Worm (Caenorhabditis elegans) whole organism, L1 larva: ENCODE results near the gene nhr-107.

Experiments used
- C16A3.4 ChIP-seq: fragments of 150-350 bp; optimal IDR thresholded peaks from 2 replicates; lab custom pipeline; 2014; ENCODE audit warnings: missing biosample characterization, missing genetic modification characterization
- C34B4.2 ChIP-seq: sonication (generic microtip); optimal IDR thresholded peaks from 2 replicates; lab custom pipeline; 2017; ENCODE audit warnings: mild to moderate bottlenecking, missing genetic modification characterization, missing compliant biosample characterization
- F16B12.6 ChIP-seq: fragments of 150-350 bp; optimal IDR thresholded peaks from 2 replicates; lab custom pipeline; 2014; ENCODE audit warnings: missing biosample characterization, missing genetic modification characterization
- aha-1 ChIP-seq: fragments of 150-350 bp; optimal IDR thresholded peaks from 2 replicates; lab custom pipeline; 2014; ENCODE audit warnings: missing biosample characterization, missing genetic modification characterization
- aly-2 ChIP-seq: fragments of 150-350 bp; optimal IDR thresholded peaks from 2 replicates; lab custom pipeline; 2014; ENCODE audit warnings: missing biosample characterization, missing genetic modification characterization
- ceh-63 ChIP-seq: fragments of 200-800 bp; sonication (Bioruptor generic); optimal IDR thresholded peaks from 2 replicates; lab custom pipeline; 2018; ENCODE audit warnings: mild to moderate bottlenecking, missing genetic modification characterization, missing compliant biosample characterization
- ceh-82 ChIP-seq, 3 experiments: fragments of 150-350 bp in 1 of 3; sonication (generic microtip) in 2 of 3; optimal IDR thresholded peaks; 2 replicates each; lab custom pipeline; 2014 to 2017; ENCODE audit warnings: missing biosample characterization in 3 of 3, missing genetic modification characterization in 3 of 3
- ceh-88 ChIP-seq: fragments of 200-800 bp; sonication (Bioruptor generic); IDR thresholded peaks from 2 replicates; pipeline ENCODE4 v1.3.6; 2022; ENCODE audit warnings: missing genetic modification characterization, missing compliant biosample characterization
- ceh-90 ChIP-seq: sonication (generic microtip); optimal IDR thresholded peaks from 2 replicates; lab custom pipeline; 2016; ENCODE audit warnings: missing genetic modification characterization, missing compliant biosample characterization
- dpl-1 ChIP-seq, 3 experiments: fragments of 150-350 bp in 2 of 3; sonication (generic microtip) in 1 of 3; optimal IDR thresholded peaks; 2 replicates each; lab custom pipeline; 2014 to 2017; ENCODE audit warnings: missing biosample characterization in 3 of 3, missing genetic modification characterization in 3 of 3, missing genetic modification reagents in 3 of 3
- efl-1 ChIP-seq, 4 experiments: fragments of 150-350 bp; optimal IDR thresholded peaks in 3 of 4; peaks in 1 of 4; 1 replicate in 1 of 4; 2 replicates in 3 of 4; lab custom pipeline; 2014; ENCODE audit warnings: missing biosample characterization in 2 of 4, missing genetic modification characterization in 2 of 4, missing genetic modification reagents in 2 of 4
- elt-2 ChIP-seq: sonication (generic microtip); optimal IDR thresholded peaks from 2 replicates; lab custom pipeline; 2016; ENCODE audit warnings: missing genetic modification characterization, mild to moderate bottlenecking, inconsistent platforms, missing compliant biosample characterization, missing genetic modification reagents
- elt-3 ChIP-seq, 6 experiments: fragments of 150-350 bp in 1 of 6; sonication (generic microtip); optimal IDR thresholded peaks; 2 replicates each; lab custom pipeline; 2017 to 2018; ENCODE audit warnings: missing biosample characterization in 6 of 6, missing genetic modification characterization in 6 of 6, inconsistent platforms in 1 of 6
- ets-5 ChIP-seq: fragments of 200-800 bp; sonication (Bioruptor generic); IDR thresholded peaks from 2 replicates; pipeline ENCODE4 v1.3.6; 2022; ENCODE audit warnings: missing genetic modification characterization, missing compliant biosample characterization
- fkh-4 ChIP-seq: sonication (generic microtip); optimal IDR thresholded peaks from 2 replicates; lab custom pipeline; 2016; ENCODE audit warnings: missing compliant biosample characterization, missing genetic modification characterization, borderline replicate concordance
- fkh-8 ChIP-seq: sonication (generic microtip); optimal IDR thresholded peaks from 2 replicates; lab custom pipeline; 2016; ENCODE audit warnings: mild to moderate bottlenecking, missing genetic modification characterization, missing compliant biosample characterization
- fos-1 ChIP-seq: fragments of 150-350 bp; optimal IDR thresholded peaks from 2 replicates; lab custom pipeline; 2014; ENCODE audit warnings: missing biosample characterization, missing genetic modification characterization
- grh-1 ChIP-seq: fragments of 200-800 bp; sonication (Bioruptor generic); IDR thresholded peaks from 2 replicates; pipeline ENCODE4 v1.3.6; 2022; ENCODE audit warnings: missing genetic modification reagents, missing genetic modification characterization, missing compliant biosample characterization
- hlh-4 ChIP-seq: sonication (generic microtip); optimal IDR thresholded peaks from 2 replicates; lab custom pipeline; 2016; ENCODE audit warnings: mild to moderate bottlenecking, missing genetic modification characterization, missing compliant biosample characterization
- jun-1 ChIP-seq: fragments of 150-350 bp; optimal IDR thresholded peaks from 2 replicates; lab custom pipeline; 2014; ENCODE audit warnings: missing biosample characterization, missing genetic modification reagents, missing genetic modification characterization
- lin-35 ChIP-seq, 2 experiments: fragments of 150-350 bp; optimal IDR thresholded peaks; 2 replicates each; lab custom pipeline; 2014; ENCODE audit warnings: missing biosample characterization in 2 of 2, missing genetic modification characterization in 2 of 2, missing genetic modification reagents in 2 of 2
- lsy-2 ChIP-seq, 2 experiments: fragments of 150-350 bp; optimal IDR thresholded peaks; 2 replicates each; lab custom pipeline; 2014; ENCODE audit warnings: missing biosample characterization in 2 of 2, missing genetic modification characterization in 2 of 2
- nhr-11 ChIP-seq: fragments of 150-350 bp; optimal IDR thresholded peaks from 2 replicates; lab custom pipeline; 2014; ENCODE audit warnings: missing biosample characterization, missing genetic modification characterization
- nhr-12 ChIP-seq: sonication (generic microtip); optimal IDR thresholded peaks from 2 replicates; lab custom pipeline; 2017; ENCODE audit warnings: missing biosample characterization, missing genetic modification characterization
- nhr-19 ChIP-seq: fragments of 200-800 bp; sonication (Bioruptor generic); conservative IDR thresholded peaks from 2 replicates; pipeline ENCODE4 v1.3.6; 2022; ENCODE audit warnings: missing genetic modification characterization, missing compliant biosample characterization
- nhr-20 ChIP-seq: sonication (generic microtip); optimal IDR thresholded peaks from 2 replicates; lab custom pipeline; 2016; ENCODE audit warnings: mild to moderate bottlenecking, missing genetic modification characterization, missing compliant biosample characterization
- nhr-237 ChIP-seq: fragments of 150-350 bp; optimal IDR thresholded peaks from 2 replicates; lab custom pipeline; 2014; ENCODE audit warnings: missing biosample characterization, missing genetic modification characterization
- nhr-47 ChIP-seq: sonication (generic microtip); optimal IDR thresholded peaks from 2 replicates; lab custom pipeline; 2016; ENCODE audit warnings: mild to moderate bottlenecking, missing genetic modification characterization, moderate library complexity, missing compliant biosample characterization
- nhr-71 ChIP-seq: sonication (generic microtip); optimal IDR thresholded peaks from 2 replicates; lab custom pipeline; 2016; ENCODE audit warnings: mild to moderate bottlenecking, missing genetic modification characterization, moderate library complexity, missing compliant biosample characterization
- nhr-77 ChIP-seq: fragments of 150-350 bp; optimal IDR thresholded peaks from 2 replicates; lab custom pipeline; 2014; ENCODE audit warnings: missing biosample characterization, missing genetic modification characterization
- nhr-85 ChIP-seq: sonication (generic microtip); peaks from one replicate; lab custom pipeline; 2016; ENCODE audit warnings: missing genetic modification characterization, inconsistent platforms, missing compliant biosample characterization
- rnt-1 ChIP-seq: sonication (generic microtip); optimal IDR thresholded peaks from 2 replicates; lab custom pipeline; 2016; ENCODE audit warnings: mild to moderate bottlenecking, missing genetic modification characterization, moderate library complexity, missing compliant biosample characterization
- snpc-4 ChIP-seq: fragments of 150-350 bp; optimal IDR thresholded peaks from 2 replicates; lab custom pipeline; 2014; ENCODE audit warnings: missing biosample characterization, missing genetic modification characterization
- sox-4 ChIP-seq: sonication (generic microtip); optimal IDR thresholded peaks from 2 replicates; lab custom pipeline; 2016; ENCODE audit warnings: missing genetic modification characterization, missing compliant biosample characterization
- sup-37 ChIP-seq: fragments of 200-800 bp; sonication (Bioruptor generic); optimal IDR thresholded peaks from 2 replicates; lab custom pipeline; 2018; ENCODE audit warnings: mild to moderate bottlenecking, missing genetic modification characterization, missing compliant biosample characterization
- swsn-7 ChIP-seq: sonication (generic microtip); optimal IDR thresholded peaks from 2 replicates; lab custom pipeline; 2016; ENCODE audit warnings: missing genetic modification characterization, missing compliant biosample characterization
- tbx-2 ChIP-seq: sonication (generic microtip); optimal IDR thresholded peaks from 2 replicates; lab custom pipeline; 2016; ENCODE audit warnings: missing genetic modification characterization, missing compliant biosample characterization
- unc-30 ChIP-seq: sonication (generic microtip); optimal IDR thresholded peaks from 2 replicates; lab custom pipeline; 2017; ENCODE audit warnings: missing biosample characterization, missing genetic modification characterization
- unc-62 ChIP-seq: fragments of 150-350 bp; optimal IDR thresholded peaks from 2 replicates; lab custom pipeline; 2014; ENCODE audit warnings: missing biosample characterization, missing genetic modification reagents, missing genetic modification characterization
- unc-98 ChIP-seq: fragments of 200-800 bp; sonication (Bioruptor generic); IDR thresholded peaks from 2 replicates; pipeline ENCODE4 v1.3.6; 2022; ENCODE audit warnings: missing genetic modification characterization, missing compliant biosample characterization
- vab-15 ChIP-seq: sonication (generic microtip); optimal IDR thresholded peaks from 2 replicates; lab custom pipeline; 2017; ENCODE audit warnings: missing genotype, mild to moderate bottlenecking, missing genetic modification characterization, missing compliant biosample characterization
- zag-1 ChIP-seq: fragments of 150-350 bp; optimal IDR thresholded peaks from 2 replicates; lab custom pipeline; 2014; ENCODE audit warnings: missing biosample characterization, missing genetic modification characterization
- zip-4 ChIP-seq: fragments of 200-800 bp; sonication (Bioruptor generic); optimal IDR thresholded peaks from 2 replicates; lab custom pipeline; 2018; ENCODE audit warnings: mild to moderate bottlenecking, missing genetic modification characterization, moderate library complexity, missing compliant biosample characterization

nhr-107 gene

DNA sequence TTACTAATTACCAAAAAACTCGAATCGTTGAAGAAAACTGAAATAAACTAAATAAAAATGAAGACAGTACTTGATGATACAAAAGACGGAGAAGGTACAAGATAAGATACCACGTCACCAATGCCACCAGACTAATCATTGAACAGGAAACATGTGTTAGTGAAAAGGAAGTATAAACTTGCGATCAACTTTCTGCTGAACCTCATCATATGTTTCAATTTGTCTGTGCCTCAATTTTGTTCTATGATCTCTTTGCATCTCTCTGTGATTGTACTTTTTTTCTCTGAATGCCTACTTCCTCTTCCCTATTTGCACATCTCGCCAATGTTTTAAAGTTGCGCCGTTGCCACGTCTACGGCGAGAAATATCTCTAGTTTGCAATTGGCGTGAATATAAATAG lies 2.9 kb downstream of the nhr-107 start (continued):
- TF ChIP-seq zag-1 (tag; lab: Kevin White, UChicago) (no peak), sox-4 (no peak), nhr-237 (tag; lab: Kevin White, UChicago) (peak; percentile 37), nhr-47 (tag; lab: Kevin White, UChicago) (peak; percentile 61), jun-1 (peak; percentile 25), ceh-90 (tag; lab: Kevin White, UChicago) (no peak), nhr-12 (no peak), fos-1 (tag; lab: Kevin White, UChicago) (no peak), nhr-11 (no peak), fkh-4 (no peak), nhr-19 (GFP tag; lab: Robert Waterston, UW) (peak; percentile 72), snpc-4 (tag; lab: Kevin White, UChicago) (no peak), unc-62 (GFP tag; lab: Kevin White, UChicago) (no peak), swsn-7 (tag; lab: Kevin White, UChicago) (peak; percentile 2), lin-35 (GFP tag; optimal IDR thresholded peaks at IDR 0.05; lab: Kevin White, UChicago) (peak in 1 of 2 experiments; percentile 74), hlh-4 (no peak), tbx-2 (tag; lab: Kevin White, UChicago) (peak; percentile 78), rnt-1 (tag; lab: Kevin White, UChicago) (no peak), vab-15 (tag; lab: Kevin White, UChicago) (no peak), aly-2 (tag; lab: Kevin White, UChicago) (no peak), ceh-82 (tag; optimal IDR thresholded peaks at IDR 0.05; lab: Kevin White, UChicago) (no peak), ceh-63 (GFP tag; lab: Kevin White, UChicago) (no peak), grh-1 (GFP tag; lab: Robert Waterston, UW) (0 out of 2 replicates have a peak, but pooled peaks have one; percentile 30), sup-37 (no peak), zip-4 (GFP tag; lab: Kevin White, UChicago) (no peak), nhr-20 (peak; percentile 93), nhr-77 (tag; lab: Kevin White, UChicago) (no peak), C34B4.2 (tag; lab: Kevin White, UChicago) (no peak), elt-2 (tag; lab: Kevin White, UChicago) (peak; percentile 23), F16B12.6 (tag; lab: Kevin White, UChicago) (no peak), unc-30 (no peak)

DNA sequence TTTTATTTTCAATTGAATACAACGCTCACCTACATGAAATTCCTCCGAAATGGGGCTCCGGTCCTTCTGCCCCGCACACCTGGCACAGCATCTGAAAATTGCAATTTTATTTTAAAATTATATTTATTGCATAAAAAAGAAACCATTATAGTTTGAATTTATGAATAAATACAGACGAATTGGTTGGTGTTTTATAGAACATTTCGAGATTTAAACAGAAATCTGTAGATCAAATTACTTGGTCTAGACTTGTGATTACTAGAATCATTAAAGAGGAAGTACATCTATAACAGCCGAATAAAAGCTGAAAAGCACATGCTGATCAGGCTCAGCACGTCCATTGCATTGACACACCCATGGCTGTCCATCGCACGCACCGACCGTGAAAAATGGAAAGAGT lies 5.1 kb downstream of the nhr-107 start, which contains the start of gene nhr-162:
Gene nhr-162 (minus strand): TSS at position 101 of the 400 bp plus-strand sequence.
- peak; percentile 24 for TF ChIP-seq fkh-8 (tag; lab: Kevin White, UChicago)
- TF ChIP-seq nhr-77 (tag; lab: Kevin White, UChicago), result no peak

DNA sequence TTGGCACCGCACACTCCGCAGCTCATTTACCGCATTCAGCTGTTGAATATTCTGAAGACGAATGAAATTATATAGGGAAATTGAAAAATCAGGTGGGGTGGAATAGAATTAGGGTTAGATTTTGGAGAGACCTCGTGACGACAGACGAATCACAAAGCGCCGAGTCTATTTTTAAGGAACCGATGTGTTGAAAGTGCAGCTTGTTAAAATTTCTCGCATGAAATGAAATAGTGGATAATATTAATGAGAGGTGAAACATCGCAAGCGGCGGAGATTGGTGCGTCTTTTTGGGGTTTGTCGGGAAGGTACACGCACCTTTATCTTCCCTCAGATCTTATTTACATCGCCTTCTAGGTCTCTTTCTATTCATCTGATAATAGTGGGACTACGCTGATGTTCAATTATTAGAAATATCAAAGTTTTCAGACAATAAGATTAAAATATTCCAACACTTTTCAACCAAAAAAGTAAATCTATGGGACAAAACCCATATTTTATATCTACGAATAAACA lies 7.2 kb downstream of the nhr-107 start, which contains the start of gene nhr-140:
Gene nhr-140 (minus strand): TSS at position 51 of the 513 bp plus-strand sequence.
- no peak for TF ChIP-seq efl-1 (optimal IDR thresholded peaks at IDR 0.05; lab: Kevin White, UChicago)
- peak in 1 of 2 experiments; percentile 1 for TF ChIP-seq efl-1 (GFP tag; optimal IDR thresholded peaks at IDR 0.05 in 1 of 2; lab: Kevin White, UChicago)
- TF ChIP-seq nhr-85 (tag; lab: Kevin White, UChicago), result peak; percentile 60
- TF ChIP-seq lsy-2 (tag; optimal IDR thresholded peaks at IDR 0.05; lab: Kevin White, UChicago), result no peak
- no peak for TF ChIP-seq aha-1 (tag; lab: Kevin White, UChicago)
- TF ChIP-seq fkh-8 (tag; lab: Kevin White, UChicago), result peak; percentile 21

DNA sequence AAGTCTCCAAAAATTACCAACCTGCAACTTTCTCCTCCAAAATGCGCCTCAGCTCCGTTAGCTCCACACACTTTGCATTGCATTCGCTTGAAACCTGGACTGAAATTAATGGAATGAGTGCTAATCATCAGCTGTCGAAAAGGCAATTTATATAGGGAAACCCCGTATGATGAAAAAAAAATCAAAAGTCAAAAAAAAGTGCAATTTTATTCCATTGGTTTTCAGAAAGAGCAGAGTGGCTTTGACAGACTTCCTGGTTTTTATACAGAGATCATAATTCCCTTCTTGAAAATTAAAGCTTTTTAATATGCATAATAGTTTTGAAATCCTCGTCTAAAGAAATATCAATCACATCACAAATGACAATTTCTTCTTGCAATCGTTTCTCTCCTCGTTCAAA lies 9.2 kb downstream of the nhr-107 start, which contains the start of gene nhr-139:
Gene nhr-139 (minus strand): TSS at position 101 of the 400 bp plus-strand sequence.
- no peak for TF ChIP-seq dpl-1 (GFP tag; optimal IDR thresholded peaks at IDR 0.05; lab: Kevin White, UChicago)
- TF ChIP-seq C16A3.4, result no peak
- no peak for TF ChIP-seq snpc-4 (tag; lab: Kevin White, UChicago)
- no peak for TF ChIP-seq elt-3 (tag; optimal IDR thresholded peaks at IDR 0.05; lab: Kevin White, UChicago)
- no peak for TF ChIP-seq zip-4 (GFP tag; lab: Kevin White, UChicago)
- no peak for TF ChIP-seq ceh-88 (GFP tag; lab: Robert Waterston, UW)
- TF ChIP-seq nhr-77 (tag; lab: Kevin White, UChicago), result no peak
- no peak for TF ChIP-seq nhr-71
- no peak for TF ChIP-seq nhr-47 (tag; lab: Kevin White, UChicago)
- no peak for TF ChIP-seq ets-5 (GFP tag; lab: Robert Waterston, UW)
- TF ChIP-seq vab-15 (tag; lab: Kevin White, UChicago), result no peak
- TF ChIP-seq unc-98 (GFP tag; lab: Robert Waterston, UW), result no peak
